Worm (Caenorhabditis elegans): Measurements from ENCODE around the gene T11G6.4.

ce11 chrIV:10867370-10868146, 15.8 kb upstream of the T11G6.4 start:
- TF ChIP-seq aly-1 (tag; optimal IDR thresholded peaks at IDR 0.05): no peak
- no peak for TF ChIP-seq tbx-11 (GFP tag; IDR thresholded peaks at IDR 0.05)
- no peak for TF ChIP-seq sea-1 (GFP tag; conservative IDR thresholded peaks at IDR 0.05)
- no peak for TF ChIP-seq tra-4 (tag; optimal IDR thresholded peaks at IDR 0.05)
- TF ChIP-seq hmg-4 (GFP tag; optimal IDR thresholded peaks at IDR 0.05): no peak
- no peak for TF ChIP-seq ama-1 (optimal IDR thresholded peaks at IDR 0.05)
- TF ChIP-seq flt-1 (GFP tag; IDR thresholded peaks at IDR 0.05): no peak
- TF ChIP-seq hmbx-1 (tag; optimal IDR thresholded peaks at IDR 0.05): no peak
- TF ChIP-seq B0310.2 (tag; optimal IDR thresholded peaks at IDR 0.05): no peak
- no peak for TF ChIP-seq F13C5.2 (tag; optimal IDR thresholded peaks at IDR 0.05)
- no peak for TF ChIP-seq ceh-36 (tag; optimal IDR thresholded peaks at IDR 0.05)
- TF ChIP-seq ceh-13 (GFP tag; optimal IDR thresholded peaks at IDR 0.05): no peak
